Worm (Caenorhabditis elegans) whole organism, L4 larva: ENCODE measurements around the gene T27D12.6.

Source experiments
- F10B5.3 ChIP-seq: sonication (generic microtip); optimal IDR thresholded peaks from 2 replicates; lab custom pipeline; 2016; ENCODE audit warnings: mild to moderate bottlenecking, missing genetic modification characterization, missing compliant biosample characterization
- F26F4.8 ChIP-seq: fragments of 200-800 bp; sonication (Bioruptor generic); conservative IDR thresholded peaks from 2 replicates; pipeline ENCODE4 v1.3.6; 2022; ENCODE audit warnings: missing genetic modification characterization, missing compliant biosample characterization
- F44E2.7 ChIP-seq: fragments of 200-800 bp; sonication (Bioruptor generic); IDR thresholded peaks from 2 replicates; pipeline ENCODE4 v2.1.2; 2022; ENCODE audit warnings: missing genetic modification characterization, missing compliant biosample characterization
- T26A8.4 ChIP-seq: fragments of 200-800 bp; sonication (Bioruptor generic); IDR thresholded peaks from 2 replicates; pipeline ENCODE4 v1.3.6; 2022; ENCODE audit warnings: missing genetic modification characterization, missing compliant biosample characterization
- Y105C5A.15 ChIP-seq: fragments of 200-800 bp; sonication (Bioruptor generic); IDR thresholded peaks from 2 replicates; pipeline ENCODE4 v1.3.6; 2022; ENCODE audit warnings: missing genetic modification characterization, missing compliant biosample characterization
- Y5F2A.4 ChIP-seq: fragments of 200-800 bp; sonication (Bioruptor generic); optimal IDR thresholded peaks from 2 replicates; lab custom pipeline; 2018; ENCODE audit warnings: mild to moderate bottlenecking, missing genetic modification characterization, missing compliant biosample characterization
- ZK337.2 ChIP-seq: fragments of 200-800 bp; sonication (Bioruptor generic); IDR thresholded peaks from 2 replicates; pipeline ENCODE4 v1.3.6; 2022; ENCODE audit warnings: missing genetic modification reagents, missing genetic modification characterization, missing compliant biosample characterization
- aha-1 ChIP-seq: fragments of 150-350 bp; peaks from one replicate; lab custom pipeline; 2014; ENCODE audit warnings: missing biosample characterization, missing genetic modification characterization
- ceh-20 ChIP-seq: fragments of 200-800 bp; sonication (Bioruptor generic); IDR thresholded peaks from 2 replicates; pipeline ENCODE4 v1.3.6; 2022; ENCODE audit warnings: missing genetic modification reagents, missing genetic modification characterization, missing compliant biosample characterization
- ceh-32 ChIP-seq: sonication (generic microtip); optimal IDR thresholded peaks from 2 replicates; lab custom pipeline; 2016; ENCODE audit warnings: mild to moderate bottlenecking, missing genetic modification characterization, missing compliant biosample characterization; ENCODE audit not compliant: poor library complexity
- ceh-44 ChIP-seq: fragments of 200-800 bp; sonication (Bioruptor generic); IDR thresholded peaks from 2 replicates; pipeline ENCODE4 v1.3.6; 2022; ENCODE audit warnings: missing genetic modification reagents, missing genetic modification characterization, missing compliant biosample characterization
- ceh-82 ChIP-seq: sonication (generic microtip); optimal IDR thresholded peaks from 2 replicates; lab custom pipeline; 2017; ENCODE audit warnings: missing biosample characterization, missing genetic modification characterization
- ces-1 ChIP-seq: fragments of 150-350 bp; sonication (generic microtip); optimal IDR thresholded peaks from 4 replicates; lab custom pipeline; 2014; ENCODE audit warnings: missing biosample characterization, missing genetic modification reagents, missing genetic modification characterization
- cey-2 ChIP-seq: sonication (generic microtip); optimal IDR thresholded peaks from 3 replicates; lab custom pipeline; 2017; ENCODE audit warnings: missing genetic modification characterization, mild to moderate bottlenecking, missing compliant biosample characterization, antibody characterized with exemption, borderline replicate concordance; ENCODE audit not compliant: insufficient read depth
- ctbp-1 ChIP-seq: fragments of 200-800 bp; sonication (Bioruptor generic); IDR thresholded peaks from 2 replicates; pipeline ENCODE4 v1.3.6; 2022; ENCODE audit warnings: missing genetic modification reagents, missing genetic modification characterization, missing compliant biosample characterization
- daf-16 ChIP-seq, 3 experiments: sonication (generic microtip); optimal IDR thresholded peaks; 2 replicates each; lab custom pipeline; 2016 to 2017; ENCODE audit warnings: missing genetic modification characterization in 3 of 3, missing genetic modification reagents in 3 of 3, mild to moderate bottlenecking in 2 of 3, missing compliant biosample characterization in 2 of 3, missing biosample characterization in 1 of 3, moderate library complexity in 1 of 3
- daf-19 ChIP-seq: fragments of 200-800 bp; sonication (Bioruptor generic); conservative IDR thresholded peaks from 2 replicates; pipeline ENCODE4 v1.3.6; 2022; ENCODE audit warnings: missing genetic modification characterization, missing compliant biosample characterization
- dmd-6 ChIP-seq: fragments of 200-800 bp; sonication (Bioruptor generic); IDR thresholded peaks from 2 replicates; pipeline ENCODE4 v1.3.6; 2022; ENCODE audit warnings: missing genetic modification reagents, missing genetic modification characterization, missing compliant biosample characterization
- dpl-1 ChIP-seq: fragments of 150-350 bp; optimal IDR thresholded peaks from 2 replicates; lab custom pipeline; 2014; ENCODE audit warnings: missing biosample characterization, missing genetic modification reagents, missing genetic modification characterization
- dve-1 ChIP-seq: sonication (generic microtip); optimal IDR thresholded peaks from 2 replicates; lab custom pipeline; 2017; ENCODE audit warnings: antibody characterized with exemption, mild to moderate bottlenecking, missing genetic modification characterization, missing compliant biosample characterization; ENCODE audit not compliant: insufficient read depth
- gei-8 ChIP-seq: fragments of 200-800 bp; sonication (Bioruptor generic); optimal IDR thresholded peaks from 2 replicates; lab custom pipeline; 2018; ENCODE audit warnings: mild to moderate bottlenecking, missing genetic modification characterization, missing compliant biosample characterization
- hif-1 ChIP-seq, 2 experiments: sonication (generic microtip); optimal IDR thresholded peaks; 2 replicates each; lab custom pipeline; 2016 to 2017; ENCODE audit warnings: missing compliant biosample characterization in 2 of 2, missing genetic modification characterization in 2 of 2, missing genetic modification reagents in 2 of 2, missing genotype in 2 of 2, mild to moderate bottlenecking in 1 of 2
- hlh-11 ChIP-seq: fragments of 200-800 bp; sonication (Bioruptor generic); optimal IDR thresholded peaks from 2 replicates; lab custom pipeline; 2018; ENCODE audit warnings: mild to moderate bottlenecking, missing genetic modification characterization, missing compliant biosample characterization
- lim-7 ChIP-seq: fragments of 200-800 bp; sonication (Bioruptor generic); IDR thresholded peaks from 2 replicates; pipeline ENCODE4 v1.3.6; 2022; ENCODE audit warnings: missing genetic modification characterization, missing compliant biosample characterization
- lin-13 ChIP-seq: fragments of 150-350 bp; optimal IDR thresholded peaks from 2 replicates; lab custom pipeline; 2014; ENCODE audit warnings: missing biosample characterization, missing genetic modification reagents, missing genetic modification characterization
- lin-15B ChIP-seq: fragments of 150-350 bp; sonication (generic microtip); optimal IDR thresholded peaks from 3 replicates; lab custom pipeline; 2014; ENCODE audit warnings: missing biosample characterization, missing genetic modification characterization
- lin-29 ChIP-seq: fragments of 200-800 bp; sonication (Bioruptor generic); IDR thresholded peaks from 2 replicates; pipeline ENCODE4 v1.3.6; 2022; ENCODE audit warnings: missing genetic modification reagents, missing genetic modification characterization, missing compliant biosample characterization
- madf-9 ChIP-seq: fragments of 200-800 bp; sonication (Bioruptor generic); conservative IDR thresholded peaks from 2 replicates; pipeline ENCODE4 v1.3.6; 2022; ENCODE audit warnings: missing genetic modification reagents, missing genetic modification characterization, missing compliant biosample characterization
- mdl-1 ChIP-seq, 2 experiments: fragments of 150-350 bp in 1 of 2; sonication (generic microtip) in 1 of 2; optimal IDR thresholded peaks; 2 replicates each; lab custom pipeline; 2014 to 2017; ENCODE audit warnings: missing biosample characterization in 2 of 2, missing genetic modification characterization in 2 of 2
- mdt-29 ChIP-seq: fragments of 200-800 bp; sonication (Bioruptor generic); IDR thresholded peaks from 2 replicates; pipeline ENCODE4 v1.3.6; 2022; ENCODE audit warnings: missing genetic modification reagents, missing genetic modification characterization, missing compliant biosample characterization
- mes-2 ChIP-seq: sonication (generic microtip); optimal IDR thresholded peaks from 2 replicates; lab custom pipeline; 2016; ENCODE audit warnings: missing genotype, mild to moderate bottlenecking, missing genetic modification characterization, missing compliant biosample characterization; ENCODE audit not compliant: poor library complexity, severe bottlenecking
- nhr-111 ChIP-seq: fragments of 200-800 bp; sonication (Bioruptor generic); optimal IDR thresholded peaks from 2 replicates; lab custom pipeline; 2018; ENCODE audit warnings: mild to moderate bottlenecking, missing genetic modification characterization, missing compliant biosample characterization
- nhr-25 ChIP-seq: sonication (generic microtip); optimal IDR thresholded peaks from 2 replicates; lab custom pipeline; 2017; ENCODE audit warnings: missing genetic modification characterization, mild to moderate bottlenecking, missing compliant biosample characterization, antibody characterized with exemption, moderate library complexity, borderline replicate concordance; ENCODE audit not compliant: insufficient read depth
- nhr-28 ChIP-seq: fragments of 150-350 bp; optimal IDR thresholded peaks from 2 replicates; lab custom pipeline; 2014; ENCODE audit warnings: missing biosample characterization, missing genetic modification characterization
- nhr-42 ChIP-seq: fragments of 200-800 bp; sonication (Bioruptor generic); IDR thresholded peaks from 2 replicates; pipeline ENCODE4 v1.3.6; 2022; ENCODE audit warnings: missing genetic modification characterization, missing compliant biosample characterization
- pha-4 ChIP-seq, 2 experiments: fragments of 150-350 bp in 1 of 2; fragments of 200-800 bp in 1 of 2; sonication (Bioruptor generic) in 1 of 2; IDR thresholded peaks in 1 of 2; optimal IDR thresholded peaks in 1 of 2; 2 replicates each; pipeline versions ENCODE4 v1.3.6 to Lab custom; 2014 to 2022; ENCODE audit warnings: missing genetic modification characterization in 2 of 2, missing genetic modification reagents in 2 of 2, missing biosample characterization in 1 of 2, missing compliant biosample characterization in 1 of 2
- pqm-1 ChIP-seq: sonication (generic microtip); optimal IDR thresholded peaks from 2 replicates; lab custom pipeline; 2017; ENCODE audit warnings: missing biosample characterization, missing genetic modification characterization
- skn-1 ChIP-seq: fragments of 150-350 bp; optimal IDR thresholded peaks from 2 replicates; lab custom pipeline; 2014; ENCODE audit warnings: missing biosample characterization, missing genetic modification characterization
- unc-39 ChIP-seq: sonication (generic microtip); optimal IDR thresholded peaks from 2 replicates; lab custom pipeline; 2017; ENCODE audit warnings: missing biosample characterization, missing genetic modification characterization
- vab-7 ChIP-seq: fragments of 200-800 bp; sonication (Bioruptor generic); IDR thresholded peaks from 2 replicates; pipeline ENCODE4 v1.3.6; 2022; ENCODE audit warnings: missing genetic modification reagents, missing genetic modification characterization, missing compliant biosample characterization
- zfp-2 ChIP-seq: sonication (generic microtip); optimal IDR thresholded peaks from 2 replicates; lab custom pipeline; 2016; ENCODE audit warnings: mild to moderate bottlenecking, missing genetic modification characterization, missing compliant biosample characterization
- ztf-11 ChIP-seq: fragments of 150-350 bp; optimal IDR thresholded peaks from 2 replicates; lab custom pipeline; 2014; ENCODE audit warnings: missing biosample characterization, missing genetic modification characterization
- ztf-7 ChIP-seq: fragments of 150-350 bp; optimal IDR thresholded peaks from 2 replicates; lab custom pipeline; 2014; ENCODE audit warnings: missing biosample characterization, missing genetic modification characterization

The T27D12.6 gene

ce11 chrII:11845954-11846353 is 10.6 kb downstream of the T27D12.6 start (continued):
- peak; percentile 13 for TF ChIP-seq gei-8 (GFP tag; lab: Kevin White, UChicago)
- TF ChIP-seq lin-15B (tag; lab: Kevin White, UChicago) = no peak
- no peak for TF ChIP-seq mdt-29
- no peak for TF ChIP-seq hlh-11 (tag; lab: Kevin White, UChicago)
- TF ChIP-seq, all 104 proteins: peak for 11

- TF ChIP-seq pha-4 (GFP tag; IDR thresholded peaks at IDR 0.05; lab: Robert Waterston, UW) (no peak), pha-4 (tag; optimal IDR thresholded peaks at IDR 0.05; lab: Kevin White, UChicago) (no peak), unc-39 (tag; lab: Kevin White, UChicago) (no peak), ztf-7 (tag; lab: Kevin White, UChicago) (no peak), nhr-28 (peak; percentile 31), aha-1 (tag; lab: Kevin White, UChicago) (peak; percentile 79), nhr-25 (tag; lab: Kevin White, UChicago) (no peak)
These were observed 14.3 kb downstream of the T27D12.6 start for ce11 chrII:11849572-11849971.

- TF ChIP-seq Y105C5A.15 (GFP tag; lab: Robert Waterston, UW) (no peak), ctbp-1 (GFP tag; lab: Robert Waterston, UW) (no peak), skn-1 (tag; lab: Kevin White, UChicago) (no peak), nhr-25 (tag; lab: Kevin White, UChicago) (no peak), madf-9 (GFP tag; lab: Robert Waterston, UW) (no peak), lin-29 (GFP tag; lab: Robert Waterston, UW) (no peak), hlh-11 (tag; lab: Kevin White, UChicago) (peak; percentile 31), ZK337.2 (no peak), daf-19 (GFP tag; lab: Robert Waterston, UW) (no peak), unc-39 (tag; lab: Kevin White, UChicago) (no peak), mdt-29 (no peak), F44E2.7 (GFP tag; lab: Robert Waterston, UW) (no peak), lin-13 (GFP tag; lab: Kevin White, UChicago) (no peak), nhr-28 (peak; percentile 6), lim-7 (GFP tag; lab: Robert Waterston, UW) (no peak), F26F4.8 (GFP tag; lab: Robert Waterston, UW) (no peak), pqm-1 (tag; lab: Kevin White, UChicago) (no peak), Y5F2A.4 (no peak), mes-2 (no peak), T26A8.4 (GFP tag; lab: Robert Waterston, UW) (no peak), gei-8 (GFP tag; lab: Kevin White, UChicago) (no peak), vab-7 (GFP tag; lab: Robert Waterston, UW) (no peak), ceh-82 (tag; lab: Kevin White, UChicago) (no peak), ceh-20 (GFP tag; lab: Robert Waterston, UW) (no peak), cey-2 (tag; lab: Kevin White, UChicago) (no peak), ztf-11 (tag; lab: Kevin White, UChicago) (no peak), dpl-1 (GFP tag; lab: Kevin White, UChicago) (no peak), ceh-32 (tag; lab: Kevin White, UChicago) (no peak), mdl-1 (tag; optimal IDR thresholded peaks at IDR 0.05; lab: Kevin White, UChicago) (peak in 1 of 2 experiments; percentile 22), dve-1 (tag; lab: Kevin White, UChicago) (no peak), zfp-2 (tag; lab: Kevin White, UChicago) (no peak), dmd-6 (GFP tag; lab: Robert Waterston, UW) (peak; percentile 28; the same call in 1 of the 2 replicates), F10B5.3 (tag; lab: Kevin White, UChicago) (no peak), ces-1 (GFP tag; lab: Kevin White, UChicago) (no peak), hif-1 (tag; optimal IDR thresholded peaks at IDR 0.05; lab: Kevin White, UChicago) (no peak), nhr-42 (GFP tag; lab: Robert Waterston, UW) (no peak), aha-1 (tag; lab: Kevin White, UChicago) (no peak), daf-16 (GFP tag; optimal IDR thresholded peaks at IDR 0.05; lab: Kevin White, UChicago) (no peak), daf-16 (tag; optimal IDR thresholded peaks at IDR 0.05; lab: Kevin White, UChicago) (no peak), nhr-111 (GFP tag; lab: Kevin White, UChicago) (no peak), ceh-44 (GFP tag; lab: Robert Waterston, UW) (no peak)
These were observed 17.0 kb downstream of the T27D12.6 start for ce11 chrII:11852191-11852901.
